Worm (Caenorhabditis elegans) whole organism, midembryonic: ENCODE results near the gene ckc-1.

Source experiments
- cog-1 ChIP-seq: sonication (generic microtip); optimal IDR thresholded peaks from 2 replicates; lab custom pipeline; 2016; ENCODE audit warnings: missing genetic modification characterization, missing compliant biosample characterization
- flt-1 ChIP-seq: fragments of 200-800 bp; sonication (Bioruptor generic); IDR thresholded peaks from 2 replicates; pipeline ENCODE4 v1.3.6; 2022; ENCODE audit warnings: missing genetic modification characterization, missing compliant biosample characterization
- med-1 ChIP-seq: sonication (generic microtip); optimal IDR thresholded peaks from 2 replicates; lab custom pipeline; 2017; ENCODE audit warnings: missing genetic modification characterization, mild to moderate bottlenecking, missing compliant biosample characterization, antibody characterized with exemption, missing genetic modification reagents; ENCODE audit not compliant: insufficient read depth
- tab-1 ChIP-seq: fragments of 200-800 bp; sonication (Bioruptor generic); IDR thresholded peaks from 2 replicates; pipeline ENCODE4 v1.3.6; 2022; ENCODE audit warnings: missing genetic modification characterization, missing compliant biosample characterization
- ztf-23 ChIP-seq: fragments of 200-800 bp; sonication (Bioruptor generic); IDR thresholded peaks from 2 replicates; pipeline ENCODE4 v1.3.6; 2022; ENCODE audit warnings: missing genetic modification reagents, missing genetic modification characterization, missing compliant biosample characterization
- ztf-29 ChIP-seq: fragments of 200-800 bp; sonication (Bioruptor generic); IDR thresholded peaks from 2 replicates; pipeline ENCODE4 v1.3.6; 2022; ENCODE audit warnings: missing genetic modification reagents, missing genetic modification characterization, missing compliant biosample characterization

DNA sequence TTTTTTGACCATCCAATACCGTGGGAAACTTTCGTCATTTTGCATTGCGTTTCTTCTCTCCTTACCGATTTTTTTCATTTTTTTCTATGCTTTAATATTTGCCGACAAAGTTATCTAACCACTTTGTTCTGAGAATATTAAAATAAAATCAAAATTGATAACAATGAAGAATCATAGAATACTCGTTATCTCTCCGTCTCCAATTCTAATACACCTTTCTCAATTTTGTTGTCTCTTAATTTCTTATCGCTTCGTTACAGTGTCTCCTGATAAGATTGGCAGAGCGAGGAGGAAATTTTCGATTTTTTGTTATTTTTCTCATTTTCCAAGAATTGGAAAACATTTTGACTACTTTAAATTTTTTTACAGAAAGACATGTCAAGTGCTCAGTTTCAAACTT is at the start of gene ckc-1:
- TF ChIP-seq ztf-23 (GFP tag; lab: Robert Waterston, UW) (no peak), ztf-29 (GFP tag; lab: Robert Waterston, UW) (no peak), cog-1 (no peak), med-1 (no peak), flt-1 (GFP tag; lab: Robert Waterston, UW) (no peak), tab-1 (no peak)
